Fruit fly (Drosophila melanogaster) whole organism, embryonic: ENCODE results near the gene CG10730.

Source experiments
- BEAF-32 ChIP-seq: fragments of 200-800 bp; sonication (Bioruptor generic); optimal IDR thresholded peaks from 3 replicates; lab custom pipeline; 2017; ENCODE audit warnings: missing biosample characterization, missing genetic modification characterization, mild to moderate bottlenecking, moderate library complexity, missing genetic modification reagents
- Bteb2 ChIP-seq: fragments of 200-800 bp; sonication (Bioruptor generic); optimal IDR thresholded peaks from 2 replicates; lab custom pipeline; 2016; ENCODE audit warnings: missing biosample characterization, missing genetic modification characterization
- CG10147 ChIP-seq: fragments of 200-800 bp; sonication (Bioruptor generic); optimal IDR thresholded peaks from 2 replicates; lab custom pipeline; 2019; ENCODE audit warnings: missing biosample characterization, mild to moderate bottlenecking, missing genetic modification characterization, moderate library complexity
- CG10543 ChIP-seq: fragments of 200-800 bp; sonication (Bioruptor generic); optimal IDR thresholded peaks from 3 replicates; lab custom pipeline; 2017; ENCODE audit warnings: missing biosample characterization, mild to moderate bottlenecking, missing genetic modification characterization, moderate library complexity
- CG10959 ChIP-seq: fragments of 200-800 bp; sonication (Bioruptor generic); IDR thresholded peaks from 2 replicates; pipeline ENCODE4 v1.3.6; 2022; ENCODE audit warnings: missing biosample characterization, missing genetic modification characterization
- CG11504 ChIP-seq: fragments of 200-800 bp; sonication (Bioruptor generic); optimal IDR thresholded peaks from 3 replicates; lab custom pipeline; 2019; ENCODE audit warnings: missing biosample characterization, mild to moderate bottlenecking, missing genetic modification characterization, moderate library complexity
- CG12155 ChIP-seq: fragments of 200-800 bp; sonication (Bioruptor generic); optimal IDR thresholded peaks from 3 replicates; lab custom pipeline; 2016; ENCODE audit warnings: missing biosample characterization, missing genetic modification characterization
- CG12391 ChIP-seq: fragments of 200-800 bp; sonication (Bioruptor generic); optimal IDR thresholded peaks from 3 replicates; lab custom pipeline; 2018; ENCODE audit warnings: missing biosample characterization, mild to moderate bottlenecking, missing genetic modification characterization, moderate library complexity
- CG15696 ChIP-seq: fragments of 200-800 bp; sonication (Bioruptor generic); optimal IDR thresholded peaks from 2 replicates; lab custom pipeline; 2019; ENCODE audit warnings: missing biosample characterization, mild to moderate bottlenecking, missing genetic modification characterization, moderate library complexity
- CG17568 ChIP-seq: fragments of 200-800 bp; sonication (Bioruptor generic); optimal IDR thresholded peaks from 2 replicates; lab custom pipeline; 2018; ENCODE audit warnings: missing biosample characterization, mild to moderate bottlenecking, missing genetic modification characterization, moderate library complexity
- CG17912 ChIP-seq: fragments of 200-800 bp; sonication (Bioruptor generic); optimal IDR thresholded peaks from 2 replicates; lab custom pipeline; 2018; ENCODE audit warnings: missing biosample characterization, mild to moderate bottlenecking, missing genetic modification characterization
- CG30431 ChIP-seq: fragments of 200-800 bp; sonication (Bioruptor generic); optimal IDR thresholded peaks from 2 replicates; lab custom pipeline; 2017; ENCODE audit warnings: missing biosample characterization, missing genetic modification characterization
- CG32532 ChIP-seq: fragments of 200-800 bp; sonication (Bioruptor generic); IDR thresholded peaks from 2 replicates; pipeline ENCODE4 v1.3.6; 2022; ENCODE audit warnings: missing biosample characterization, missing genetic modification characterization
- CG32767 ChIP-seq: fragments of 200-800 bp; sonication (Bioruptor generic); IDR thresholded peaks from 2 replicates; pipeline ENCODE4 v1.3.6; 2022; ENCODE audit warnings: missing biosample characterization, missing genetic modification characterization
- CG4424 ChIP-seq: fragments of 200-800 bp; sonication (Bioruptor generic); optimal IDR thresholded peaks from 3 replicates; lab custom pipeline; 2016; ENCODE audit warnings: missing biosample characterization, missing genetic modification characterization
- CG7745 ChIP-seq: fragments of 200-800 bp; sonication (Bioruptor generic); optimal IDR thresholded peaks from 2 replicates; lab custom pipeline; 2018; ENCODE audit warnings: missing biosample characterization, mild to moderate bottlenecking, missing genetic modification characterization, moderate library complexity
- CG8478 ChIP-seq: fragments of >200 bp; optimal IDR thresholded peaks from 2 replicates; lab custom pipeline; 2018
- Chrac-16 ChIP-seq: fragments of 200-800 bp; sonication (Bioruptor generic); optimal IDR thresholded peaks from 3 replicates; lab custom pipeline; 2016; ENCODE audit warnings: missing biosample characterization, missing genetic modification characterization
- Doc3 ChIP-seq: fragments of 200-800 bp; sonication (Bioruptor generic); IDR thresholded peaks from 3 replicates; pipeline ENCODE4 v1.3.6; 2022; ENCODE audit warnings: missing biosample characterization, missing genetic modification characterization; ENCODE audit not compliant: partially characterized antibody
- Ets65A ChIP-seq: fragments of 200-800 bp; sonication (Bioruptor generic); peaks from one replicate; lab custom pipeline; 2016; ENCODE audit warnings: missing biosample characterization, missing genetic modification characterization
- Gug ChIP-seq: fragments of 200-800 bp; sonication (Bioruptor generic); IDR thresholded peaks from 4 replicates; pipeline ENCODE4 v1.3.6; 2022; ENCODE audit warnings: missing biosample characterization, missing genetic modification characterization
- HLH4C ChIP-seq: fragments of 200-800 bp; sonication (Bioruptor generic); IDR thresholded peaks from 3 replicates; pipeline ENCODE4 v1.3.6; 2022; ENCODE audit warnings: missing biosample characterization, missing genetic modification characterization; ENCODE audit not compliant: partially characterized antibody
- MTF-1 ChIP-seq: fragments of 200-800 bp; sonication (Bioruptor generic); optimal IDR thresholded peaks from 2 replicates; lab custom pipeline; 2018; ENCODE audit warnings: missing biosample characterization, mild to moderate bottlenecking, missing genetic modification characterization, borderline replicate concordance
- Myb ChIP-seq: fragments of 200-800 bp; sonication (Bioruptor generic); optimal IDR thresholded peaks from 2 replicates; lab custom pipeline; 2016; ENCODE audit warnings: missing biosample characterization, missing genetic modification characterization
- Sox102F ChIP-seq: fragments of 200-800 bp; sonication (Bioruptor generic); optimal IDR thresholded peaks from 2 replicates; lab custom pipeline; 2018; ENCODE audit warnings: missing biosample characterization, mild to moderate bottlenecking, missing genetic modification characterization, moderate library complexity
- ab ChIP-seq: fragments of 200-800 bp; sonication (Bioruptor generic); optimal IDR thresholded peaks from 2 replicates; lab custom pipeline; 2016; ENCODE audit warnings: missing biosample characterization, missing genetic modification characterization
- amos ChIP-seq: fragments of 200-800 bp; sonication (Bioruptor generic); IDR thresholded peaks from 2 replicates; pipeline ENCODE4 v1.3.6; 2022; ENCODE audit warnings: missing biosample characterization, missing genetic modification characterization; ENCODE audit not compliant: partially characterized antibody
- ap ChIP-seq: fragments of 200-800 bp; sonication (Bioruptor generic); IDR thresholded peaks from 2 replicates; pipeline ENCODE4 v1.3.6; 2022; ENCODE audit warnings: missing biosample characterization, missing genetic modification characterization
- ash1 ChIP-seq: fragments of 200-800 bp; sonication (Bioruptor generic); optimal IDR thresholded peaks from 2 replicates; lab custom pipeline; 2018; ENCODE audit warnings: missing biosample characterization, mild to moderate bottlenecking, missing genetic modification characterization
- bowl ChIP-seq: fragments of 200-800 bp; sonication (Bioruptor generic); IDR thresholded peaks from 2 replicates; pipeline ENCODE4 v1.3.6; 2022; ENCODE audit warnings: missing biosample characterization, missing genetic modification characterization
- br ChIP-seq: fragments of >200 bp; optimal IDR thresholded peaks from 2 replicates; lab custom pipeline; 2017
- chinmo ChIP-seq: fragments of 200-800 bp; sonication (Bioruptor generic); IDR thresholded peaks from 4 replicates; pipeline ENCODE4 v1.3.6; 2022; ENCODE audit warnings: missing biosample characterization, missing genetic modification characterization; ENCODE audit not compliant: partially characterized antibody
- fd102C ChIP-seq: fragments of 200-800 bp; sonication (Bioruptor generic); optimal IDR thresholded peaks from 2 replicates; lab custom pipeline; 2018; ENCODE audit warnings: missing biosample characterization, mild to moderate bottlenecking, missing genetic modification characterization, moderate library complexity
- fd64A ChIP-seq: fragments of 200-800 bp; sonication (Bioruptor generic); optimal IDR thresholded peaks from 3 replicates; lab custom pipeline; 2018; ENCODE audit warnings: missing biosample characterization, mild to moderate bottlenecking, missing genetic modification characterization
- ham ChIP-seq: fragments of 200-800 bp; sonication (Bioruptor generic); IDR thresholded peaks from 2 replicates; pipeline ENCODE4 v1.3.6; 2022; ENCODE audit warnings: missing biosample characterization, missing genetic modification characterization
- hkb ChIP-seq, 2 experiments: fragments of 200-800 bp in 1 of 2; fragments of >200 bp in 1 of 2; sonication (Bioruptor generic) in 1 of 2; IDR thresholded peaks in 1 of 2; optimal IDR thresholded peaks in 1 of 2; 2 replicates each; pipeline versions ENCODE4 v1.3.6 to Lab custom; 2017 to 2022; ENCODE audit warnings: missing biosample characterization in 1 of 2, missing genetic modification characterization in 1 of 2
- ind ChIP-seq: fragments of 200-800 bp; sonication (Bioruptor generic); optimal IDR thresholded peaks from 3 replicates; lab custom pipeline; 2016; ENCODE audit warnings: missing biosample characterization, missing genetic modification characterization
- nau ChIP-seq: fragments of 200-800 bp; sonication (Bioruptor generic); optimal IDR thresholded peaks from 3 replicates; lab custom pipeline; 2017; ENCODE audit warnings: missing biosample characterization, mild to moderate bottlenecking, missing genetic modification characterization, missing genetic modification reagents
- nom ChIP-seq: fragments of 200-800 bp; sonication (Bioruptor generic); optimal IDR thresholded peaks from 2 replicates; lab custom pipeline; 2017; ENCODE audit warnings: missing biosample characterization, missing genetic modification characterization, mild to moderate bottlenecking, moderate library complexity, missing genetic modification reagents
- oc ChIP-seq: fragments of 200-800 bp; sonication (Bioruptor generic); optimal IDR thresholded peaks from 2 replicates; lab custom pipeline; 2018; ENCODE audit warnings: missing biosample characterization, mild to moderate bottlenecking, missing genetic modification characterization, moderate library complexity
- onecut ChIP-seq: fragments of 200-800 bp; sonication (Bioruptor generic); IDR thresholded peaks from 2 replicates; pipeline ENCODE4 v1.3.6; 2022; ENCODE audit warnings: missing biosample characterization, missing genetic modification characterization
- pho ChIP-seq: fragments of 200-800 bp; sonication (Bioruptor generic); optimal IDR thresholded peaks from 2 replicates; lab custom pipeline; 2016; ENCODE audit warnings: missing biosample characterization, missing genetic modification characterization
- pita ChIP-seq: fragments of 200-800 bp; sonication (Bioruptor generic); optimal IDR thresholded peaks from 2 replicates; lab custom pipeline; 2017; ENCODE audit warnings: missing biosample characterization, mild to moderate bottlenecking, missing genetic modification characterization
- run ChIP-seq: fragments of 200-800 bp; sonication (Bioruptor generic); optimal IDR thresholded peaks from 3 replicates; lab custom pipeline; 2018; ENCODE audit warnings: missing biosample characterization, mild to moderate bottlenecking, missing genetic modification characterization
- toy ChIP-seq: fragments of 200-800 bp; sonication (Bioruptor generic); IDR thresholded peaks from 2 replicates; pipeline ENCODE4 v1.3.6; 2022; ENCODE audit warnings: missing biosample characterization, missing genetic modification characterization
- trh ChIP-seq: fragments of 200-800 bp; sonication (Bioruptor generic); optimal IDR thresholded peaks from 2 replicates; lab custom pipeline; 2016; ENCODE audit warnings: missing biosample characterization, missing genetic modification characterization
- tx ChIP-seq: fragments of 200-800 bp; sonication (Bioruptor generic); optimal IDR thresholded peaks from 2 replicates; lab custom pipeline; 2016; ENCODE audit warnings: missing biosample characterization, missing genetic modification characterization
- vfl ChIP-seq: fragments of 200-800 bp; sonication (Bioruptor generic); optimal IDR thresholded peaks from 2 replicates; lab custom pipeline; 2016; ENCODE audit warnings: missing biosample characterization, missing genetic modification characterization
- vvl ChIP-seq: fragments of 200-800 bp; sonication (Bioruptor generic); IDR thresholded peaks from 2 replicates; pipeline ENCODE4 v1.3.6; 2022; ENCODE audit warnings: missing biosample characterization, missing genetic modification characterization

Gene CG10730

dm6 chr2L:20084785-20085555 lies 13.0 kb upstream of the CG10730 start, which contains the start of gene fok (continued):
- TF ChIP-seq Gug (GFP tag; lab: Robert Waterston, UW): peak; percentile 92
- peak; percentile 98 for TF ChIP-seq Ets65A (GFP tag; lab: Kevin White, UChicago)
- TF ChIP-seq CG8478 (lab: Kevin White, UChicago): no peak
- TF ChIP-seq Sox102F (GFP tag; lab: Kevin White, UChicago): peak; percentile 95
- peak; percentile 48 for TF ChIP-seq CG7745
- TF ChIP-seq hkb (optimal IDR thresholded peaks at IDR 0.05; lab: Kevin White, UChicago): no peak
- peak; percentile 98 for TF ChIP-seq hkb (GFP tag; IDR thresholded peaks at IDR 0.05; lab: Robert Waterston, UW)
- peak; percentile 86 for TF ChIP-seq ham (GFP tag; lab: Robert Waterston, UW)
- TF ChIP-seq ab (GFP tag; lab: Kevin White, UChicago): peak; percentile 79
- TF ChIP-seq ap: peak; percentile 84
- no peak for TF ChIP-seq pita (GFP tag; lab: Kevin White, UChicago)
- TF ChIP-seq chinmo (GFP tag; lab: Robert Waterston, UW): peak; percentile 88
- TF ChIP-seq fd64A: peak; percentile 94
- peak; percentile 94 for TF ChIP-seq CG12155 (GFP tag; lab: Kevin White, UChicago)
- no peak; the same call in 2 of the 3 replicates for TF ChIP-seq HLH4C (GFP tag; lab: Robert Waterston, UW)
- TF ChIP-seq CG15696 (tag; lab: Kevin White, UChicago): peak; percentile 93
- TF ChIP-seq toy (GFP tag; lab: Robert Waterston, UW): peak; percentile 81
- TF ChIP-seq onecut (GFP tag; lab: Robert Waterston, UW): peak; percentile 93
- TF ChIP-seq trh (GFP tag; lab: Kevin White, UChicago): peak; percentile 76
- TF ChIP-seq BEAF-32: peak; percentile 22
- peak; percentile 93 for TF ChIP-seq CG32767 (GFP tag; lab: Robert Waterston, UW)
- peak; percentile 97 for TF ChIP-seq vvl (GFP tag; lab: Robert Waterston, UW)
- TF ChIP-seq amos (GFP tag; lab: Robert Waterston, UW): peak; percentile 23; the same call in 1 of the 2 replicates
- peak; percentile 95 for TF ChIP-seq CG32532 (GFP tag; lab: Robert Waterston, UW)
- 0 out of 3 replicates have a peak, but pooled peaks have one; percentile 31 for TF ChIP-seq Doc3 (GFP tag; lab: Robert Waterston, UW)
- TF ChIP-seq Bteb2 (GFP tag; lab: Kevin White, UChicago): peak; percentile 95
- TF ChIP-seq CG10959 (GFP tag; lab: Robert Waterston, UW): peak; percentile 89
- TF ChIP-seq run (tag; lab: Kevin White, UChicago): peak; percentile 96
- peak; percentile 97 for TF ChIP-seq CG11504 (tag; lab: Kevin White, UChicago)
- TF ChIP-seq CG17912 (GFP tag; lab: Kevin White, UChicago): peak; percentile 79
- peak; percentile 100 for TF ChIP-seq CG10543 (GFP tag; lab: Kevin White, UChicago)
- TF ChIP-seq bowl (GFP tag; lab: Robert Waterston, UW): peak; percentile 88
- TF ChIP-seq MTF-1: peak; percentile 86
- TF ChIP-seq CG17568 (GFP tag; lab: Kevin White, UChicago): peak; percentile 94
- peak; percentile 81 for TF ChIP-seq Myb (GFP tag; lab: Kevin White, UChicago)
- peak; percentile 88 for TF ChIP-seq tx
- TF ChIP-seq br (lab: Kevin White, UChicago): no peak
- peak; percentile 94 for TF ChIP-seq Chrac-16 (GFP tag; lab: Kevin White, UChicago)
- TF ChIP-seq CG12391 (tag; lab: Kevin White, UChicago): peak; percentile 98
- peak; percentile 96 for TF ChIP-seq pho
- TF ChIP-seq CG4424 (GFP tag; lab: Kevin White, UChicago): peak; percentile 96
- TF ChIP-seq fd102C (GFP tag; lab: Kevin White, UChicago): peak; percentile 75
- peak; percentile 96 for TF ChIP-seq ind (GFP tag; lab: Kevin White, UChicago)
- peak; percentile 97 for TF ChIP-seq nau (GFP tag; lab: Kevin White, UChicago)
- peak; percentile 93 for TF ChIP-seq vfl (GFP tag; lab: Kevin White, UChicago)
- peak; percentile 94 for TF ChIP-seq oc (tag; lab: Kevin White, UChicago)
- peak; percentile 91 for TF ChIP-seq CG30431
- peak; percentile 96 for TF ChIP-seq nom
- TF ChIP-seq ash1: peak; percentile 76
- TF ChIP-seq CG10147 (GFP tag; lab: Kevin White, UChicago): peak; percentile 94
